Fruit fly (Drosophila melanogaster) whole organism: ENCODE data around the gene CG14325.

Source experiments
- EcR ChIP-seq, 2 experiments: fragments of >200 bp; optimal IDR thresholded peaks; 2 replicates each; lab custom pipeline; 2017; ENCODE audit warnings: missing biosample characterization in 2 of 2, missing genetic modification characterization in 2 of 2, missing genetic modification reagents in 2 of 2
- usp ChIP-seq: fragments of >200 bp; optimal IDR thresholded peaks from 2 replicates; lab custom pipeline; 2017; ENCODE audit warnings: missing biosample characterization, missing genetic modification characterization, mixed read lengths

- TF ChIP-seq EcR (GFP tag; optimal IDR thresholded peaks at IDR 0.05; lab: Kevin White, UChicago) (no peak), usp (GFP tag; lab: Kevin White, UChicago) (no peak)
Measured at dm6 chr3R:17604880-17605667, 21.9 kb upstream of the CG14325 start.
